Fruit fly (Drosophila melanogaster) whole organism, prepupa: Measurements from ENCODE around the gene CG2533.

Experiments used
- CG10669 ChIP-seq: fragments of 200-800 bp; sonication (Bioruptor generic); optimal IDR thresholded peaks from 3 replicates; lab custom pipeline; 2018; ENCODE audit warnings: missing biosample characterization, mild to moderate bottlenecking, missing genetic modification characterization, moderate library complexity
- CG11294 ChIP-seq: fragments of 200-800 bp; sonication (Bioruptor generic); IDR thresholded peaks from 2 replicates; pipeline ENCODE4 v1.3.6; 2022; ENCODE audit warnings: missing biosample characterization, missing genetic modification characterization
- CG11762 ChIP-seq: fragments of 200-800 bp; sonication (Bioruptor generic); optimal IDR thresholded peaks from 3 replicates; lab custom pipeline; 2016; ENCODE audit warnings: missing biosample characterization, missing genetic modification characterization; ENCODE audit not compliant: insufficient read depth
- CG11902 ChIP-seq: fragments of 200-800 bp; sonication (Bioruptor generic); optimal IDR thresholded peaks from 3 replicates; lab custom pipeline; 2016; ENCODE audit warnings: missing biosample characterization, missing genetic modification characterization
- CG15336 ChIP-seq: fragments of 200-800 bp; sonication (Bioruptor generic); IDR thresholded peaks from 2 replicates; pipeline ENCODE4 v1.3.6; 2022; ENCODE audit warnings: missing biosample characterization, missing genetic modification characterization
- CG1621 ChIP-seq: fragments of 200-800 bp; sonication (Bioruptor generic); optimal IDR thresholded peaks from 3 replicates; lab custom pipeline; 2018; ENCODE audit warnings: missing biosample characterization, mild to moderate bottlenecking, missing genetic modification characterization
- CG31627 ChIP-seq: fragments of 200-800 bp; sonication (Bioruptor generic); optimal IDR thresholded peaks from 3 replicates; lab custom pipeline; 2016; ENCODE audit warnings: missing biosample characterization, missing genetic modification characterization
- CG32006 ChIP-seq: fragments of 200-800 bp; sonication (Bioruptor generic); optimal IDR thresholded peaks from 3 replicates; lab custom pipeline; 2017; ENCODE audit warnings: missing biosample characterization, mild to moderate bottlenecking, missing genetic modification characterization
- CG34406 ChIP-seq: fragments of 200-800 bp; sonication (Bioruptor generic); optimal IDR thresholded peaks from 3 replicates; lab custom pipeline; 2016; ENCODE audit warnings: missing biosample characterization, missing genetic modification characterization
- CG4318 ChIP-seq: fragments of 200-800 bp; sonication (Bioruptor generic); optimal IDR thresholded peaks from 3 replicates; lab custom pipeline; 2017; ENCODE audit warnings: missing biosample characterization, mild to moderate bottlenecking, missing genetic modification characterization
- CG6163 ChIP-seq: fragments of 200-800 bp; sonication (Bioruptor generic); IDR thresholded peaks from 3 replicates; pipeline ENCODE4 v1.3.6; 2022; ENCODE audit warnings: missing biosample characterization, missing genetic modification characterization
- CG6276 ChIP-seq: fragments of 200-800 bp; sonication (Bioruptor generic); optimal IDR thresholded peaks from 2 replicates; lab custom pipeline; 2017; ENCODE audit warnings: missing biosample characterization, mild to moderate bottlenecking, missing genetic modification characterization
- CG6792 ChIP-seq: fragments of 200-800 bp; sonication (Bioruptor generic); optimal IDR thresholded peaks from 3 replicates; lab custom pipeline; 2016; ENCODE audit warnings: missing biosample characterization, missing genetic modification characterization
- CG6808 ChIP-seq: fragments of 200-800 bp; sonication (Bioruptor generic); optimal IDR thresholded peaks from 3 replicates; lab custom pipeline; 2017; ENCODE audit warnings: missing biosample characterization, missing genetic modification characterization, mild to moderate bottlenecking, moderate library complexity, missing genetic modification reagents
- CG6854 ChIP-seq: fragments of 200-800 bp; sonication (Bioruptor generic); optimal IDR thresholded peaks from 2 replicates; lab custom pipeline; 2017; ENCODE audit warnings: missing biosample characterization, mild to moderate bottlenecking, missing genetic modification characterization
- CG8119 ChIP-seq: fragments of 200-800 bp; sonication (Bioruptor generic); IDR thresholded peaks from 3 replicates; pipeline ENCODE4 v1.3.6; 2022; ENCODE audit warnings: missing biosample characterization, missing genetic modification characterization
- CG8319 ChIP-seq: fragments of 200-800 bp; sonication (Bioruptor generic); optimal IDR thresholded peaks from 3 replicates; lab custom pipeline; 2016; ENCODE audit warnings: missing biosample characterization, missing genetic modification characterization
- CG9139 ChIP-seq: fragments of 200-800 bp; sonication (Bioruptor generic); optimal IDR thresholded peaks from 3 replicates; lab custom pipeline; 2017; ENCODE audit warnings: missing biosample characterization, mild to moderate bottlenecking, missing genetic modification characterization
- Eip75B ChIP-seq: fragments of 200-800 bp; sonication (Bioruptor generic); optimal IDR thresholded peaks from 3 replicates; lab custom pipeline; 2016; ENCODE audit warnings: missing biosample characterization, missing genetic modification characterization
- Eip78C ChIP-seq: fragments of 200-800 bp; sonication (Bioruptor generic); peaks from one replicate; lab custom pipeline; 2016; ENCODE audit warnings: missing biosample characterization, missing genetic modification characterization
- Eip93F ChIP-seq: fragments of 200-800 bp; sonication (Bioruptor generic); optimal IDR thresholded peaks from 2 replicates; lab custom pipeline; 2016; ENCODE audit warnings: missing biosample characterization, mild to moderate bottlenecking, missing genetic modification characterization
- Ets21C ChIP-seq: fragments of 200-800 bp; sonication (Bioruptor generic); optimal IDR thresholded peaks from 3 replicates; lab custom pipeline; 2016; ENCODE audit warnings: missing biosample characterization, missing genetic modification characterization
- Ets96B ChIP-seq: fragments of 200-800 bp; optimal IDR thresholded peaks from 2 replicates; lab custom pipeline; 2019; ENCODE audit warnings: missing biosample characterization, mild to moderate bottlenecking, missing genetic modification characterization, moderate library complexity
- Hr38 ChIP-seq: sonication (Bioruptor generic); optimal IDR thresholded peaks from 2 replicates; lab custom pipeline; 2016; ENCODE audit warnings: missing biosample characterization, missing genetic modification characterization
- Hr39 ChIP-seq: fragments of 200-800 bp; sonication (Bioruptor generic); optimal IDR thresholded peaks from 2 replicates; lab custom pipeline; 2016; ENCODE audit warnings: missing biosample characterization, missing genetic modification characterization
- Hr4 ChIP-seq: fragments of 200-800 bp; sonication (Bioruptor generic); optimal IDR thresholded peaks from 3 replicates; lab custom pipeline; 2016; ENCODE audit warnings: missing biosample characterization, missing genetic modification characterization
- Met ChIP-seq: fragments of 200-800 bp; sonication (Bioruptor generic); optimal IDR thresholded peaks from 3 replicates; lab custom pipeline; 2016; ENCODE audit warnings: missing biosample characterization, missing genetic modification characterization
- OdsH ChIP-seq: fragments of 200-800 bp; sonication (Bioruptor generic); optimal IDR thresholded peaks from 3 replicates; lab custom pipeline; 2016; ENCODE audit warnings: missing biosample characterization, missing genetic modification characterization
- Smox ChIP-seq: fragments of 200-800 bp; sonication (Bioruptor generic); optimal IDR thresholded peaks from 3 replicates; lab custom pipeline; 2016; ENCODE audit warnings: missing biosample characterization, missing genetic modification characterization
- Sox102F ChIP-seq: fragments of 200-800 bp; sonication (Bioruptor generic); optimal IDR thresholded peaks from 2 replicates; lab custom pipeline; 2016; ENCODE audit warnings: missing biosample characterization, mild to moderate bottlenecking, missing genetic modification characterization
- Sox15 ChIP-seq: fragments of 200-800 bp; sonication (Bioruptor generic); optimal IDR thresholded peaks from 3 replicates; lab custom pipeline; 2016; ENCODE audit warnings: missing biosample characterization, missing genetic modification characterization
- achi ChIP-seq: fragments of 200-800 bp; sonication (Bioruptor generic); optimal IDR thresholded peaks from 3 replicates; lab custom pipeline; 2016; ENCODE audit warnings: missing biosample characterization, missing genetic modification characterization
- acj6 ChIP-seq: fragments of 200-800 bp; sonication (Bioruptor generic); optimal IDR thresholded peaks from 3 replicates; lab custom pipeline; 2016; ENCODE audit warnings: missing biosample characterization, missing genetic modification characterization
- cyc ChIP-seq: fragments of 200-800 bp; sonication (Bioruptor generic); optimal IDR thresholded peaks from 3 replicates; lab custom pipeline; 2016; ENCODE audit warnings: missing biosample characterization, missing genetic modification characterization
- esn ChIP-seq: fragments of 200-800 bp; sonication (Bioruptor generic); optimal IDR thresholded peaks from 2 replicates; lab custom pipeline; 2016; ENCODE audit warnings: missing biosample characterization, mild to moderate bottlenecking, missing genetic modification characterization, moderate library complexity
- fd59A ChIP-seq: fragments of 200-800 bp; sonication (Bioruptor generic); optimal IDR thresholded peaks from 2 replicates; lab custom pipeline; 2017; ENCODE audit warnings: missing biosample characterization, mild to moderate bottlenecking, missing genetic modification characterization, missing genetic modification reagents
- fd85E ChIP-seq: fragments of 200-800 bp; sonication (Bioruptor generic); optimal IDR thresholded peaks from 3 replicates; lab custom pipeline; 2016; ENCODE audit warnings: missing biosample characterization, missing genetic modification characterization
- fkh ChIP-seq: fragments of 200-800 bp; sonication (Bioruptor generic); optimal IDR thresholded peaks from 3 replicates; lab custom pipeline; 2017; ENCODE audit warnings: missing biosample characterization, mild to moderate bottlenecking, missing genetic modification characterization, moderate library complexity
- lz ChIP-seq: fragments of 200-800 bp; sonication (Bioruptor generic); optimal IDR thresholded peaks from 3 replicates; lab custom pipeline; 2016; ENCODE audit warnings: missing biosample characterization, missing genetic modification characterization
- net ChIP-seq: fragments of 200-800 bp; sonication (Bioruptor generic); optimal IDR thresholded peaks from 3 replicates; lab custom pipeline; 2016; ENCODE audit warnings: missing biosample characterization, missing genetic modification characterization
- pdm3 ChIP-seq: fragments of 200-800 bp; sonication (Bioruptor generic); optimal IDR thresholded peaks from 3 replicates; lab custom pipeline; 2016; ENCODE audit warnings: missing biosample characterization, missing genetic modification characterization
- spab ChIP-seq: fragments of 200-800 bp; sonication (Bioruptor generic); optimal IDR thresholded peaks from 2 replicates; lab custom pipeline; 2017; ENCODE audit warnings: missing biosample characterization, mild to moderate bottlenecking, missing genetic modification characterization, missing genetic modification reagents
- ss ChIP-seq, 2 experiments: fragments of 200-800 bp; sonication (Bioruptor generic); optimal IDR thresholded peaks; 2 replicates in 1 of 2; 3 replicates in 1 of 2; lab custom pipeline; 2017 to 2018; ENCODE audit warnings: mild to moderate bottlenecking in 2 of 2, missing biosample characterization in 2 of 2, missing genetic modification characterization in 2 of 2, moderate library complexity in 1 of 2
- vri ChIP-seq: fragments of 200-800 bp; sonication (Bioruptor generic); optimal IDR thresholded peaks from 3 replicates; lab custom pipeline; 2016; ENCODE audit warnings: missing biosample characterization, mild to moderate bottlenecking, missing genetic modification characterization

The CG2533 gene

DNA sequence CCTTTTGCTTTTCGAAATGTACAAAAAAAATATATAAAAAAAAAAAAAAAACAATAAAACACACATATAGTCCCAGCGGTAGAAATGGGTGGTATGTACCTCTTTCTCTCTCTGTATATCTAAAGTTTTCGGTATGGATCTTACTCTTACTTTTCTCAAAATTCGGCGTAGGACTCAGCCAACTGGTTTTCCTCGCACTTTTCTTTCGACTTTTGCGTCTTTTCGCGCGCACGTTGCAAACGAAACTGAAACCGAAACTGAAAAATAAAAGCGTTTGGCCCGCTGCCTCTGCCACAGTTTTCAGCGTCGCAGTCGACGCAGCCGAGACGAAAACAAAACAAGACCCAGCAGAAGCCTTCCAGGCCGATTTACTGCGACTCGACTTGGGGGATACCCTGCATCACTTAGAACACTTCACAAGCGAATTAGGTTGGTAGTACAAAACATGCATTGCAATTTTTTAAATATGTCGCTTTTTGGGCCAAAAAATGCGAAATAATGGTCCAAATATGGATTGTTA, 45.5 kb downstream of the CG2533 start, which contains the start of gene CG1572 (continued):
- TF ChIP-seq CG6276 (peak; percentile 6), CG9139 (GFP tag; lab: Kevin White, UChicago) (no peak), Eip78C (GFP tag; lab: Kevin White, UChicago) (peak; percentile 85), Sox15 (GFP tag; lab: Kevin White, UChicago) (no peak), Hr38 (GFP tag; lab: Kevin White, UChicago) (no peak), fd85E (peak; percentile 10), CG11762 (GFP tag; lab: Kevin White, UChicago) (no peak), fd59A (GFP tag; lab: Kevin White, UChicago) (no peak), esn (peak; percentile 53), CG32006 (peak; percentile 8), Eip75B (peak; percentile 10), achi (GFP tag; lab: Kevin White, UChicago) (peak; percentile 14), CG8319 (GFP tag; lab: Kevin White, UChicago) (no peak), pdm3 (GFP tag; lab: Kevin White, UChicago) (no peak), Ets21C (GFP tag; lab: Kevin White, UChicago) (no peak), Sox102F (GFP tag; lab: Kevin White, UChicago) (peak; percentile 56), spab (GFP tag; lab: Kevin White, UChicago) (no peak)

DNA sequence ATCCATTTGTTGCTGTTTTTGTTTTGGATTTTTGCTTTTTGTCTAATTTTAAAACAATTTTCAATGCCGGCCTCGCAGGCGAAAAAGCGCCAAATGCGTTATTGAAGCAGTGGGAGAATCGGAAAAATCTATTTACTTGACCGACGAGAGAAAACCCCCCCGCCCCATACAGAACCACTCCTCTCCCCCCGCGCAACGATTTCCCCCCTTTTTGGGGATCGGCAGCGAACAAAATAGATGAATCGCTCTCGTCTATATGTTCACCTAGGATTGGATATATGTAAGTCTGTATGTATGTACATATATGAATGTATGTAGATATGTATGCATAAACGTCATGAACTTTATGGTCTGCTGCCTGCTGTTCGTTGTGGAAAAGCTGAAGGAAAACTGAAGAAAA, 47.2 kb downstream of the CG2533 start:
- TF ChIP-seq CG4318: no peak
- TF ChIP-seq Ets21C (GFP tag; lab: Kevin White, UChicago): no peak
- no peak for TF ChIP-seq cyc (GFP tag; lab: Kevin White, UChicago)
- TF ChIP-seq CG6808 (GFP tag; lab: Kevin White, UChicago): no peak
- TF ChIP-seq acj6: no peak
- no peak for TF ChIP-seq Smox (GFP tag; lab: Kevin White, UChicago)
- TF ChIP-seq CG11294 (GFP tag; lab: Robert Waterston, UW): no peak
- TF ChIP-seq net: no peak
- no peak for TF ChIP-seq CG1621 (tag; lab: Kevin White, UChicago)
- TF ChIP-seq CG8319 (GFP tag; lab: Kevin White, UChicago): no peak
- no peak for TF ChIP-seq spab (GFP tag; lab: Kevin White, UChicago)
- TF ChIP-seq Eip93F (GFP tag; lab: Kevin White, UChicago): no peak
- TF ChIP-seq fkh (GFP tag; lab: Kevin White, UChicago): no peak
- no peak for TF ChIP-seq Ets96B
- no peak for TF ChIP-seq CG11762 (GFP tag; lab: Kevin White, UChicago)
- TF ChIP-seq ss (GFP tag; optimal IDR thresholded peaks at IDR 0.05; lab: Kevin White, UChicago): no peak
- no peak for TF ChIP-seq Met (GFP tag; lab: Kevin White, UChicago)
- no peak for TF ChIP-seq vri (GFP tag; lab: Kevin White, UChicago)
- TF ChIP-seq Eip78C (GFP tag; lab: Kevin White, UChicago): no peak
- TF ChIP-seq Hr39 (GFP tag; lab: Kevin White, UChicago): no peak

DNA sequence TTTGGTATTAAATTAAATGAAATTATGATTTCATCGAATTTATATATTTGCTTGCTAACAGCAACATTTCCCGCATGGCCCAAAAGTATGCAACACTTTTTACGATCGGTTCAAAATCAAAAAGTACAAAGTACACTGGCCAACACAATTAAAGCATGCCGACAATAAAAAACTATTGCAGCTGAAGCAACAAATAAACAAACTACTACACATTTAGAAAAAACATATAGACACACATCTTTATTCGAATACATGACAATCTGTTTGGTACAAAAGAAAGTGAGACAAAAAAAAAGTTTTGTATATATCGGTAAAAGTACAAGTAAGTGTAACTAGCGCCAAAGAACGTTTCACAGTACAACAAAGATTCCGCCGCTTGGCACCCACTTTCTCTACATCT, 48.9 kb downstream of the CG2533 start:
- peak; percentile 20 for TF ChIP-seq Sox102F (GFP tag; lab: Kevin White, UChicago)
- TF ChIP-seq achi (GFP tag; lab: Kevin White, UChicago): no peak
- TF ChIP-seq Ets21C (GFP tag; lab: Kevin White, UChicago): no peak
- peak; percentile 31 for TF ChIP-seq pdm3 (GFP tag; lab: Kevin White, UChicago)
- no peak for TF ChIP-seq Hr4
- no peak for TF ChIP-seq fd85E
- TF ChIP-seq vri (GFP tag; lab: Kevin White, UChicago): no peak
- TF ChIP-seq fd59A (GFP tag; lab: Kevin White, UChicago): no peak
- TF ChIP-seq esn: peak; percentile 39
- peak; percentile 6; the same call in 1 of the 3 replicates for TF ChIP-seq CG6163 (GFP tag; lab: Robert Waterston, UW)
- peak; percentile 38 for TF ChIP-seq CG6276
- TF ChIP-seq OdsH (GFP tag; lab: Kevin White, UChicago): peak; percentile 5
- TF ChIP-seq Ets96B: peak; percentile 15
- no peak for TF ChIP-seq CG6792 (GFP tag; lab: Kevin White, UChicago)
- no peak for TF ChIP-seq CG34406 (GFP tag; lab: Kevin White, UChicago)
- TF ChIP-seq CG10669 (GFP tag; lab: Kevin White, UChicago): peak; percentile 41
- peak; percentile 1 for TF ChIP-seq lz (GFP tag; lab: Kevin White, UChicago)
- no peak for TF ChIP-seq Sox15 (GFP tag; lab: Kevin White, UChicago)
- TF ChIP-seq Hr38 (GFP tag; lab: Kevin White, UChicago): no peak
- TF ChIP-seq Smox (GFP tag; lab: Kevin White, UChicago): peak; percentile 17
- TF ChIP-seq CG6808 (GFP tag; lab: Kevin White, UChicago): no peak
- TF ChIP-seq ss (GFP tag; optimal IDR thresholded peaks at IDR 0.05; lab: Kevin White, UChicago): peak in 1 of 2 experiments; percentile 3
- TF ChIP-seq Eip78C (GFP tag; lab: Kevin White, UChicago): peak; percentile 67
- 0 out of 2 replicates have a peak, but pooled peaks have one; percentile 13 for TF ChIP-seq CG15336 (GFP tag; lab: Robert Waterston, UW)
- TF ChIP-seq net: peak; percentile 24
- TF ChIP-seq CG11902 (GFP tag; lab: Kevin White, UChicago): no peak
- peak; percentile 31; the same call in 2 of the 3 replicates for TF ChIP-seq CG8119
- TF ChIP-seq CG31627: no peak
- TF ChIP-seq CG1621 (tag; lab: Kevin White, UChicago): no peak
- no peak for TF ChIP-seq CG6854 (GFP tag; lab: Kevin White, UChicago)
- TF ChIP-seq acj6: no peak
- peak; percentile 1 for TF ChIP-seq cyc (GFP tag; lab: Kevin White, UChicago)
- TF ChIP-seq, all 60 proteins: peak for 16
